Worm (Caenorhabditis elegans) whole organism, young adult: Measurements from ENCODE around the gene C54F6.6.

Experiments
- attf-3 ChIP-seq: fragments of 200-800 bp; sonication (Bioruptor generic); conservative IDR thresholded peaks from 2 replicates; pipeline ENCODE4 v1.3.6; 2022; ENCODE audit warnings: missing genetic modification reagents, missing genetic modification characterization, missing compliant biosample characterization
- cebp-1 ChIP-seq, 2 experiments: fragments of 200-800 bp in 1 of 2; sonication (Bioruptor generic) in 1 of 2; sonication (generic microtip) in 1 of 2; IDR thresholded peaks in 1 of 2; optimal IDR thresholded peaks in 1 of 2; 2 replicates each; pipeline versions ENCODE4 v1.3.6 to Lab custom; 2017 to 2022; ENCODE audit warnings: missing compliant biosample characterization in 2 of 2, missing genetic modification characterization in 2 of 2, mild to moderate bottlenecking in 1 of 2, missing genetic modification reagents in 1 of 2, moderate library complexity in 1 of 2
- nfya-2 ChIP-seq: fragments of 200-800 bp; sonication (Bioruptor generic); IDR thresholded peaks from 2 replicates; pipeline ENCODE4 v1.3.6; 2022; ENCODE audit warnings: missing genetic modification reagents, missing genetic modification characterization, missing compliant biosample characterization
- tbx-9 ChIP-seq: sonication (generic microtip); optimal IDR thresholded peaks from 2 replicates; lab custom pipeline; 2016; ENCODE audit warnings: borderline replicate concordance, missing genetic modification characterization, inconsistent platforms, missing compliant biosample characterization
- unc-62 ChIP-seq: fragments of 150-350 bp; optimal IDR thresholded peaks from 2 replicates; lab custom pipeline; 2014; ENCODE audit warnings: missing biosample characterization, missing genetic modification reagents, missing genetic modification characterization

ce11 chrV:7558693-7559092, 35.2 kb downstream of the C54F6.6 start, which contains the start of gene ets-7:
- TF ChIP-seq attf-3 (GFP tag; lab: Robert Waterston, UW): no peak
- no peak for TF ChIP-seq tbx-9 (tag; lab: Kevin White, UChicago)
- no peak for TF ChIP-seq cebp-1 (GFP tag; IDR thresholded peaks at IDR 0.05; lab: Robert Waterston, UW)
- no peak for TF ChIP-seq cebp-1 (tag; optimal IDR thresholded peaks at IDR 0.05; lab: Kevin White, UChicago)
- no peak for TF ChIP-seq unc-62 (GFP tag; lab: Kevin White, UChicago)
- no peak for TF ChIP-seq nfya-2 (GFP tag; lab: Robert Waterston, UW)
